Worm (Caenorhabditis elegans) whole organism, young adult: ENCODE results near the gene cut-1.

ENCODE experiments used
- B0019.2 ChIP-seq: fragments of 200-800 bp; sonication (Bioruptor generic); conservative IDR thresholded peaks from 2 replicates; pipeline ENCODE4 v1.3.6; 2022; ENCODE audit warnings: missing genetic modification reagents, missing genetic modification characterization, missing compliant biosample characterization
- B0261.1 ChIP-seq: sonication (generic microtip); optimal IDR thresholded peaks from 2 replicates; lab custom pipeline; 2016; ENCODE audit warnings: mild to moderate bottlenecking, missing genetic modification characterization, moderate library complexity, missing compliant biosample characterization
- B0336.3 ChIP-seq: fragments of 200-800 bp; sonication (Bioruptor generic); IDR thresholded peaks from 2 replicates; pipeline ENCODE4 v1.3.6; 2022; ENCODE audit warnings: missing genetic modification characterization, missing compliant biosample characterization
- C17E4.6 ChIP-seq: fragments of 200-800 bp; sonication (Bioruptor generic); IDR thresholded peaks from 2 replicates; pipeline ENCODE4 v1.3.6; 2022; ENCODE audit warnings: missing genetic modification reagents, missing genetic modification characterization, missing compliant biosample characterization
- F10E7.11 ChIP-seq: sonication (generic microtip); optimal IDR thresholded peaks from 2 replicates; lab custom pipeline; 2017; ENCODE audit warnings: mild to moderate bottlenecking, missing genetic modification characterization, moderate library complexity, missing compliant biosample characterization
- F37B4.10 ChIP-seq: fragments of 200-800 bp; sonication (Bioruptor generic); IDR thresholded peaks from 2 replicates; pipeline ENCODE4 v1.3.6; 2022; ENCODE audit warnings: missing genetic modification characterization, missing compliant biosample characterization
- F39B2.1 ChIP-seq: fragments of 200-800 bp; sonication (Bioruptor generic); IDR thresholded peaks from 2 replicates; pipeline ENCODE4 v1.3.6; 2022; ENCODE audit warnings: missing genetic modification reagents, missing genetic modification characterization, missing compliant biosample characterization
- F49E8.2 ChIP-seq: sonication (generic microtip); optimal IDR thresholded peaks from 3 replicates; lab custom pipeline; 2017; ENCODE audit warnings: missing genetic modification characterization, mild to moderate bottlenecking, missing compliant biosample characterization, antibody characterized with exemption, moderate library complexity; ENCODE audit not compliant: insufficient read depth
- F52B5.7 ChIP-seq: sonication (generic microtip); optimal IDR thresholded peaks from 2 replicates; lab custom pipeline; 2016; ENCODE audit warnings: mild to moderate bottlenecking, missing genetic modification characterization, missing compliant biosample characterization
- Y79H2A.3 ChIP-seq: fragments of 200-800 bp; sonication (Bioruptor generic); conservative IDR thresholded peaks from 2 replicates; pipeline ENCODE4 v1.3.6; 2022; ENCODE audit warnings: missing genetic modification reagents, missing genetic modification characterization, missing compliant biosample characterization
- akir-1 ChIP-seq: fragments of 200-800 bp; sonication (Bioruptor generic); optimal IDR thresholded peaks from 2 replicates; lab custom pipeline; 2018; ENCODE audit warnings: mild to moderate bottlenecking, missing genetic modification characterization, moderate library complexity, missing compliant biosample characterization
- aptf-3 ChIP-seq: fragments of 200-800 bp; sonication (Bioruptor generic); IDR thresholded peaks from 2 replicates; pipeline ENCODE4 v1.3.6; 2022; ENCODE audit warnings: missing genetic modification characterization, missing compliant biosample characterization
- atf-7 ChIP-seq: sonication (generic microtip); optimal IDR thresholded peaks from 2 replicates; lab custom pipeline; 2017; ENCODE audit warnings: mild to moderate bottlenecking, missing genetic modification characterization, missing compliant biosample characterization
- bed-2 ChIP-seq: fragments of 200-800 bp; sonication (Bioruptor generic); IDR thresholded peaks from 2 replicates; pipeline ENCODE4 v1.3.6; 2022; ENCODE audit warnings: missing genetic modification reagents, missing genetic modification characterization, missing compliant biosample characterization
- ccch-3 ChIP-seq: fragments of 200-800 bp; sonication (Bioruptor generic); optimal IDR thresholded peaks from 2 replicates; lab custom pipeline; 2018; ENCODE audit warnings: mild to moderate bottlenecking, missing genetic modification characterization, missing compliant biosample characterization
- cebp-1 ChIP-seq, 2 experiments: fragments of 200-800 bp in 1 of 2; sonication (Bioruptor generic) in 1 of 2; sonication (generic microtip) in 1 of 2; IDR thresholded peaks in 1 of 2; optimal IDR thresholded peaks in 1 of 2; 2 replicates each; pipeline versions ENCODE4 v1.3.6 to Lab custom; 2017 to 2022; ENCODE audit warnings: missing compliant biosample characterization in 2 of 2, missing genetic modification characterization in 2 of 2, mild to moderate bottlenecking in 1 of 2, missing genetic modification reagents in 1 of 2, moderate library complexity in 1 of 2
- cebp-2 ChIP-seq: fragments of 200-800 bp; sonication (Bioruptor generic); IDR thresholded peaks from 2 replicates; pipeline ENCODE4 v1.3.6; 2022; ENCODE audit warnings: missing genetic modification characterization, missing compliant biosample characterization
- ceh-27 ChIP-seq: fragments of 200-800 bp; sonication (Bioruptor generic); optimal IDR thresholded peaks from 2 replicates; lab custom pipeline; 2018; ENCODE audit warnings: mild to moderate bottlenecking, missing genetic modification characterization, moderate library complexity, missing compliant biosample characterization
- dox-1 ChIP-seq: fragments of 200-800 bp; sonication (Bioruptor generic); IDR thresholded peaks from 2 replicates; pipeline ENCODE4 v1.3.6; 2022; ENCODE audit warnings: missing genetic modification reagents, missing genetic modification characterization, missing compliant biosample characterization
- dpff-1 ChIP-seq: sonication (generic microtip); optimal IDR thresholded peaks from 2 replicates; lab custom pipeline; 2017; ENCODE audit warnings: mild to moderate bottlenecking, missing genetic modification characterization, missing compliant biosample characterization
- dpl-1 ChIP-seq: fragments of 150-350 bp; optimal IDR thresholded peaks from 2 replicates; lab custom pipeline; 2014; ENCODE audit warnings: missing biosample characterization, missing genetic modification reagents, missing genetic modification characterization
- efl-1 ChIP-seq: fragments of 150-350 bp; optimal IDR thresholded peaks from 2 replicates; lab custom pipeline; 2014; ENCODE audit warnings: missing biosample characterization, missing genetic modification reagents, missing genetic modification characterization
- egl-18 ChIP-seq: fragments of 200-800 bp; sonication (Bioruptor generic); IDR thresholded peaks from 2 replicates; pipeline ENCODE4 v1.3.6; 2022; ENCODE audit warnings: missing genetic modification reagents, missing genetic modification characterization, missing compliant biosample characterization
- fkh-3 ChIP-seq: sonication (generic microtip); optimal IDR thresholded peaks from 2 replicates; lab custom pipeline; 2016; ENCODE audit warnings: mild to moderate bottlenecking, missing genetic modification characterization, missing compliant biosample characterization
- gei-17 ChIP-seq: fragments of 200-800 bp; sonication (Bioruptor generic); optimal IDR thresholded peaks from 2 replicates; lab custom pipeline; 2018; ENCODE audit warnings: mild to moderate bottlenecking, missing genetic modification characterization, missing compliant biosample characterization
- him-1 ChIP-seq: sonication (generic microtip); optimal IDR thresholded peaks from 2 replicates; lab custom pipeline; 2016; ENCODE audit warnings: missing genotype, missing genetic modification reagents, missing genetic modification characterization, missing compliant biosample characterization
- hrde-1 ChIP-seq: sonication (generic microtip); optimal IDR thresholded peaks from 2 replicates; lab custom pipeline; 2016; ENCODE audit warnings: missing genetic modification characterization, mild to moderate bottlenecking, missing compliant biosample characterization, moderate library complexity, missing genotype, missing genetic modification reagents, borderline replicate concordance
- lag-1 ChIP-seq: fragments of 200-800 bp; sonication (Bioruptor generic); IDR thresholded peaks from 2 replicates; pipeline ENCODE4 v1.3.6; 2022; ENCODE audit warnings: missing genetic modification reagents, missing genetic modification characterization, missing compliant biosample characterization
- lin-26 ChIP-seq: fragments of 200-800 bp; sonication (Bioruptor generic); IDR thresholded peaks from 2 replicates; pipeline ENCODE4 v1.3.6; 2022; ENCODE audit warnings: missing genetic modification reagents, missing genetic modification characterization, missing compliant biosample characterization
- lin-35 ChIP-seq, 3 experiments: fragments of 150-350 bp in 2 of 3; sonication (generic microtip) in 1 of 3; optimal IDR thresholded peaks; 2 replicates each; lab custom pipeline; 2014 to 2018; ENCODE audit warnings: missing biosample characterization in 3 of 3, missing genetic modification characterization in 3 of 3, missing genetic modification reagents in 3 of 3
- lsl-1 ChIP-seq: fragments of 200-800 bp; sonication (Bioruptor generic); optimal IDR thresholded peaks from 2 replicates; lab custom pipeline; 2018; ENCODE audit warnings: mild to moderate bottlenecking, missing genetic modification characterization, moderate library complexity, missing compliant biosample characterization
- lsy-27 ChIP-seq: sonication (generic microtip); optimal IDR thresholded peaks from 2 replicates; lab custom pipeline; 2017; ENCODE audit warnings: missing genetic modification characterization, mild to moderate bottlenecking, missing compliant biosample characterization, antibody characterized with exemption, missing genotype, borderline replicate concordance; ENCODE audit not compliant: insufficient read depth
- madf-10 ChIP-seq: sonication (generic microtip); optimal IDR thresholded peaks from 2 replicates; lab custom pipeline; 2016; ENCODE audit warnings: mild to moderate bottlenecking, missing genetic modification characterization, missing compliant biosample characterization
- mcd-1 ChIP-seq: fragments of 200-800 bp; sonication (Bioruptor generic); IDR thresholded peaks from 2 replicates; pipeline ENCODE4 v1.3.6; 2022; ENCODE audit warnings: missing genetic modification reagents, missing genetic modification characterization, missing compliant biosample characterization
- nhr-90 ChIP-seq: sonication (generic microtip); optimal IDR thresholded peaks from 2 replicates; lab custom pipeline; 2016; ENCODE audit warnings: missing genotype, mild to moderate bottlenecking, missing genetic modification characterization, missing compliant biosample characterization
- pha-4 ChIP-seq: fragments of 150-350 bp; sonication (generic microtip); optimal IDR thresholded peaks from 2 replicates; lab custom pipeline; 2014; ENCODE audit warnings: missing biosample characterization, missing genetic modification reagents, missing genetic modification characterization
- rcor-1 ChIP-seq: fragments of 200-800 bp; sonication (Bioruptor generic); IDR thresholded peaks from 2 replicates; pipeline ENCODE4 v1.3.6; 2022; ENCODE audit warnings: missing genetic modification reagents, missing genetic modification characterization, missing compliant biosample characterization
- repo-1 ChIP-seq: sonication (generic microtip); optimal IDR thresholded peaks from 2 replicates; lab custom pipeline; 2017; ENCODE audit warnings: mild to moderate bottlenecking, missing genetic modification characterization, missing compliant biosample characterization
- snpc-1.3 ChIP-seq: sonication (generic microtip); optimal IDR thresholded peaks from 2 replicates; lab custom pipeline; 2017; ENCODE audit warnings: missing genetic modification characterization, mild to moderate bottlenecking, missing compliant biosample characterization, antibody characterized with exemption, moderate library complexity, missing genotype, missing genetic modification reagents; ENCODE audit not compliant: insufficient read depth
- snpc-4 ChIP-seq, 5 experiments: fragments of 150-350 bp in 1 of 5; sonication (generic microtip) in 4 of 5; optimal IDR thresholded peaks; 2 replicates each; lab custom pipeline; 2014 to 2018; ENCODE audit warnings: missing genetic modification characterization in 5 of 5, missing biosample characterization in 3 of 5, antibody characterized with exemption in 2 of 5, mild to moderate bottlenecking in 2 of 5, missing compliant biosample characterization in 2 of 5, missing genotype in 2 of 5, moderate library complexity in 2 of 5, missing genetic modification reagents in 1 of 5
- tbp1 ChIP-seq: fragments of 200-800 bp; sonication (Bioruptor generic); optimal IDR thresholded peaks from 2 replicates; lab custom pipeline; 2018; ENCODE audit warnings: mild to moderate bottlenecking, missing genetic modification characterization, missing compliant biosample characterization
- unc-130 ChIP-seq: sonication (generic microtip); optimal IDR thresholded peaks from 2 replicates; lab custom pipeline; 2016; ENCODE audit warnings: missing genetic modification reagents, missing genetic modification characterization, missing compliant biosample characterization
- xnd-1 ChIP-seq: sonication (generic microtip); optimal IDR thresholded peaks from 2 replicates; lab custom pipeline; 2016; ENCODE audit warnings: missing genotype, missing genetic modification reagents, missing genetic modification characterization, missing compliant biosample characterization
- zim-3 ChIP-seq: sonication (generic microtip); optimal IDR thresholded peaks from 2 replicates; lab custom pipeline; 2017; ENCODE audit warnings: mild to moderate bottlenecking, missing genetic modification characterization, moderate library complexity, missing compliant biosample characterization
- ztf-25 ChIP-seq: fragments of 200-800 bp; sonication (Bioruptor generic); IDR thresholded peaks from 2 replicates; pipeline ENCODE4 v1.3.6; 2022; ENCODE audit warnings: missing genetic modification reagents, missing genetic modification characterization, missing compliant biosample characterization

cut-1 gene

ce11 chrII:11236274-11236673 is 32.6 kb upstream of the cut-1 start, which contains the start of gene cchl-1 (continued):
- TF ChIP-seq atf-7 (tag; lab: Kevin White, UChicago) (no peak), Y79H2A.3 (no peak), dpff-1 (tag; lab: Kevin White, UChicago) (no peak), egl-18 (no peak), gei-17 (GFP tag; lab: Kevin White, UChicago) (no peak), mcd-1 (GFP tag; lab: Robert Waterston, UW) (no peak), pha-4 (tag; lab: Kevin White, UChicago) (no peak), cebp-2 (no peak), aptf-3 (GFP tag; lab: Robert Waterston, UW) (no peak), ccch-3 (GFP tag; lab: Kevin White, UChicago) (no peak), repo-1 (tag; lab: Kevin White, UChicago) (no peak), snpc-1.3 (tag; lab: Kevin White, UChicago) (no peak), F49E8.2 (tag; lab: Kevin White, UChicago) (no peak), lin-26 (no peak)

ce11 chrII:11237099-11237498 is 31.8 kb upstream of the cut-1 start, which contains the start of gene fndc-1:
Gene fndc-1 (minus strand): TSS chrII:11237325.
- TF ChIP-seq lag-1 (peak; percentile 9; the same call in 1 of the 2 replicates), ceh-27 (GFP tag; lab: Kevin White, UChicago) (no peak), F52B5.7 (tag; lab: Kevin White, UChicago) (no peak), B0336.3 (GFP tag; lab: Robert Waterston, UW) (peak; percentile 53; the same call in 1 of the 2 replicates), cebp-1 (GFP tag; IDR thresholded peaks at IDR 0.05; lab: Robert Waterston, UW) (no peak), cebp-1 (tag; optimal IDR thresholded peaks at IDR 0.05; lab: Kevin White, UChicago) (peak; percentile 33), bed-2 (GFP tag; lab: Robert Waterston, UW) (no peak), him-1 (tag; lab: Kevin White, UChicago) (no peak), lin-26 (peak; percentile 22; the same call in 1 of the 2 replicates), zim-3 (tag; lab: Kevin White, UChicago) (no peak), B0261.1 (tag; lab: Kevin White, UChicago) (no peak), xnd-1 (peak; percentile 13), F49E8.2 (tag; lab: Kevin White, UChicago) (no peak), lin-35 (GFP tag; optimal IDR thresholded peaks at IDR 0.05; lab: Kevin White, UChicago) (no peak), nhr-90 (no peak), snpc-4 (GFP tag; optimal IDR thresholded peaks at IDR 0.05; lab: Kevin White, UChicago) (no peak), snpc-4 (tag; optimal IDR thresholded peaks at IDR 0.05; lab: Kevin White, UChicago) (no peak), madf-10 (no peak), lsl-1 (GFP tag; lab: Kevin White, UChicago) (no peak), dox-1 (no peak), akir-1 (GFP tag; lab: Kevin White, UChicago) (no peak), hrde-1 (no peak), unc-130 (GFP tag; lab: Kevin White, UChicago) (no peak), F10E7.11 (tag; lab: Kevin White, UChicago) (peak; percentile 35), C17E4.6 (0 out of 2 replicates have a peak, but pooled peaks have one; percentile 25), F39B2.1 (GFP tag; lab: Robert Waterston, UW) (no peak), fkh-3 (tag; lab: Kevin White, UChicago) (no peak), F37B4.10 (no peak), rcor-1 (GFP tag; lab: Robert Waterston, UW) (no peak), dpl-1 (GFP tag; lab: Kevin White, UChicago) (no peak), cebp-2 (no peak), B0019.2 (GFP tag; lab: Robert Waterston, UW) (no peak), efl-1 (no peak), aptf-3 (GFP tag; lab: Robert Waterston, UW) (no peak), ztf-25 (GFP tag; lab: Robert Waterston, UW) (no peak), lsy-27 (tag; lab: Kevin White, UChicago) (no peak), tbp1 (GFP tag; lab: Kevin White, UChicago) (peak; percentile 5)
